Fruit fly (Drosophila melanogaster) whole organism, embryonic: ENCODE measurements around the gene TkR86C.

ENCODE experiments used
- Atf-2 ChIP-seq: fragments of 200-800 bp; sonication (Bioruptor generic); optimal IDR thresholded peaks from 2 replicates; lab custom pipeline; 2016; ENCODE audit warnings: missing biosample characterization, missing genetic modification characterization
- Bteb2 ChIP-seq: fragments of 200-800 bp; sonication (Bioruptor generic); optimal IDR thresholded peaks from 2 replicates; lab custom pipeline; 2016; ENCODE audit warnings: missing biosample characterization, missing genetic modification characterization
- CG10147 ChIP-seq: fragments of 200-800 bp; sonication (Bioruptor generic); optimal IDR thresholded peaks from 2 replicates; lab custom pipeline; 2019; ENCODE audit warnings: missing biosample characterization, mild to moderate bottlenecking, missing genetic modification characterization, moderate library complexity
- CG11085 ChIP-seq: fragments of 200-800 bp; sonication (Bioruptor generic); IDR thresholded peaks from 2 replicates; pipeline ENCODE4 v1.3.6; 2022; ENCODE audit warnings: missing biosample characterization, missing genetic modification characterization
- CG11093 ChIP-seq: fragments of 200-800 bp; sonication (Bioruptor generic); IDR thresholded peaks from 3 replicates; pipeline ENCODE4 v1.3.6; 2022; ENCODE audit warnings: missing biosample characterization, missing genetic modification characterization
- CG12236 ChIP-seq: fragments of 200-800 bp; sonication (Bioruptor generic); optimal IDR thresholded peaks from 2 replicates; lab custom pipeline; 2016; ENCODE audit warnings: missing biosample characterization, missing genetic modification characterization
- CG12299 ChIP-seq: fragments of 200-800 bp; sonication (Bioruptor generic); optimal IDR thresholded peaks from 2 replicates; lab custom pipeline; 2018; ENCODE audit warnings: missing biosample characterization, mild to moderate bottlenecking, missing genetic modification characterization
- CG13775 ChIP-seq: fragments of 200-800 bp; sonication (Bioruptor generic); optimal IDR thresholded peaks from 3 replicates; lab custom pipeline; 2017; ENCODE audit warnings: missing biosample characterization, mild to moderate bottlenecking, missing genetic modification characterization
- CG15073 ChIP-seq: fragments of 200-800 bp; sonication (Bioruptor generic); optimal IDR thresholded peaks from 2 replicates; lab custom pipeline; 2016; ENCODE audit warnings: missing biosample characterization, missing genetic modification characterization
- CG18764 ChIP-seq: fragments of 200-800 bp; sonication (Bioruptor generic); optimal IDR thresholded peaks from 3 replicates; lab custom pipeline; 2016; ENCODE audit warnings: missing biosample characterization, missing genetic modification characterization
- CG2120 ChIP-seq: fragments of 200-800 bp; sonication (Bioruptor generic); optimal IDR thresholded peaks from 3 replicates; lab custom pipeline; 2016; ENCODE audit warnings: missing biosample characterization, missing genetic modification characterization
- CG3065 ChIP-seq: fragments of 200-800 bp; sonication (Bioruptor generic); optimal IDR thresholded peaks from 2 replicates; lab custom pipeline; 2016; ENCODE audit warnings: missing biosample characterization, missing genetic modification characterization
- CG32767 ChIP-seq: fragments of 200-800 bp; sonication (Bioruptor generic); IDR thresholded peaks from 2 replicates; pipeline ENCODE4 v1.3.6; 2022; ENCODE audit warnings: missing biosample characterization, missing genetic modification characterization
- CG4282 ChIP-seq: fragments of 200-800 bp; sonication (Bioruptor generic); optimal IDR thresholded peaks from 2 replicates; lab custom pipeline; 2016; ENCODE audit warnings: missing biosample characterization, missing genetic modification characterization
- CG4617 ChIP-seq: fragments of 200-800 bp; sonication (Bioruptor generic); optimal IDR thresholded peaks from 3 replicates; lab custom pipeline; 2016; ENCODE audit warnings: missing biosample characterization, missing genetic modification characterization, borderline replicate concordance
- CG5245 ChIP-seq: fragments of 200-800 bp; sonication (Bioruptor generic); optimal IDR thresholded peaks from 3 replicates; lab custom pipeline; 2016; ENCODE audit warnings: missing biosample characterization, missing genetic modification characterization
- CG6683 ChIP-seq: fragments of 200-800 bp; sonication (Bioruptor generic); optimal IDR thresholded peaks from 2 replicates; lab custom pipeline; 2017; ENCODE audit warnings: missing biosample characterization, mild to moderate bottlenecking, missing genetic modification characterization, missing genetic modification reagents
- CG6765 ChIP-seq: fragments of 200-800 bp; sonication (Bioruptor generic); optimal IDR thresholded peaks from 3 replicates; lab custom pipeline; 2017; ENCODE audit warnings: missing biosample characterization, mild to moderate bottlenecking, missing genetic modification characterization
- CG7987 ChIP-seq: fragments of 200-800 bp; sonication (Bioruptor generic); optimal IDR thresholded peaks from 2 replicates; lab custom pipeline; 2018; ENCODE audit warnings: missing biosample characterization, mild to moderate bottlenecking, missing genetic modification characterization, moderate library complexity
- CG9727 ChIP-seq: fragments of 200-800 bp; sonication (Bioruptor generic); optimal IDR thresholded peaks from 3 replicates; lab custom pipeline; 2017; ENCODE audit warnings: missing biosample characterization, mild to moderate bottlenecking, missing genetic modification characterization
- CG9876 ChIP-seq: fragments of 200-800 bp; sonication (Bioruptor generic); optimal IDR thresholded peaks from 2 replicates; lab custom pipeline; 2016; ENCODE audit warnings: missing biosample characterization, missing genetic modification characterization
- CkIIα-i1 ChIP-seq: fragments of 200-800 bp; sonication (Bioruptor generic); IDR thresholded peaks from 2 replicates; pipeline ENCODE4 v1.3.6; 2022; ENCODE audit warnings: missing biosample characterization, missing genetic modification characterization
- D19B ChIP-seq: fragments of 200-800 bp; sonication (Bioruptor generic); optimal IDR thresholded peaks from 2 replicates; lab custom pipeline; 2017; ENCODE audit warnings: missing biosample characterization, mild to moderate bottlenecking, missing genetic modification characterization
- Dip2 ChIP-seq: fragments of 200-800 bp; sonication (Bioruptor generic); IDR thresholded peaks from 2 replicates; pipeline ENCODE4 v1.3.6; 2022; ENCODE audit warnings: missing biosample characterization, missing genetic modification characterization
- Ets65A ChIP-seq: fragments of 200-800 bp; sonication (Bioruptor generic); peaks from one replicate; lab custom pipeline; 2016; ENCODE audit warnings: missing biosample characterization, missing genetic modification characterization
- Gug ChIP-seq: fragments of 200-800 bp; sonication (Bioruptor generic); IDR thresholded peaks from 4 replicates; pipeline ENCODE4 v1.3.6; 2022; ENCODE audit warnings: missing biosample characterization, missing genetic modification characterization
- HLH4C ChIP-seq: fragments of 200-800 bp; sonication (Bioruptor generic); IDR thresholded peaks from 3 replicates; pipeline ENCODE4 v1.3.6; 2022; ENCODE audit warnings: missing biosample characterization, missing genetic modification characterization; ENCODE audit not compliant: partially characterized antibody
- HLH54F ChIP-seq: fragments of 200-800 bp; sonication (Bioruptor generic); optimal IDR thresholded peaks from 3 replicates; lab custom pipeline; 2016; ENCODE audit warnings: missing biosample characterization, missing genetic modification characterization
- HmgZ ChIP-seq: fragments of 200-800 bp; sonication (Bioruptor generic); optimal IDR thresholded peaks from 2 replicates; lab custom pipeline; 2018; ENCODE audit warnings: missing biosample characterization, mild to moderate bottlenecking, missing genetic modification characterization
- Pdp1 ChIP-seq, 2 experiments: fragments of 200-800 bp; sonication (Bioruptor generic); optimal IDR thresholded peaks; 3 replicates each; lab custom pipeline; 2016; ENCODE audit warnings: missing biosample characterization in 2 of 2, missing genetic modification characterization in 2 of 2, mild to moderate bottlenecking in 1 of 2, moderate library complexity in 1 of 2
- Ssrp ChIP-seq: fragments of 200-800 bp; sonication (Bioruptor generic); optimal IDR thresholded peaks from 2 replicates; lab custom pipeline; 2018; ENCODE audit warnings: missing biosample characterization, mild to moderate bottlenecking, missing genetic modification characterization, moderate library complexity
- Tbp ChIP-seq: fragments of >200 bp; optimal IDR thresholded peaks from 2 replicates; lab custom pipeline; 2018; ENCODE audit warnings: missing biosample characterization, missing genetic modification characterization
- crc ChIP-seq: fragments of 200-800 bp; sonication (Bioruptor generic); optimal IDR thresholded peaks from 2 replicates; lab custom pipeline; 2016; ENCODE audit warnings: missing biosample characterization, missing genetic modification characterization
- dan ChIP-seq: fragments of 200-800 bp; sonication (Bioruptor generic); IDR thresholded peaks from 2 replicates; pipeline ENCODE4 v1.3.6; 2022; ENCODE audit warnings: missing biosample characterization, missing genetic modification characterization
- emc ChIP-seq: fragments of 200-800 bp; sonication (Bioruptor generic); optimal IDR thresholded peaks from 2 replicates; lab custom pipeline; 2016; ENCODE audit warnings: missing biosample characterization, missing genetic modification characterization
- esg ChIP-seq: fragments of 200-800 bp; sonication (Bioruptor generic); conservative IDR thresholded peaks from 2 replicates; pipeline ENCODE4 v1.3.6; 2022; ENCODE audit warnings: missing biosample characterization, missing genetic modification characterization
- fd96Cb ChIP-seq: fragments of 200-800 bp; sonication (Bioruptor generic); optimal IDR thresholded peaks from 2 replicates; lab custom pipeline; 2018; ENCODE audit warnings: missing biosample characterization, mild to moderate bottlenecking, missing genetic modification characterization, moderate library complexity
- ftz-f1 ChIP-seq: fragments of 200-800 bp; sonication (Bioruptor generic); optimal IDR thresholded peaks from 2 replicates; lab custom pipeline; 2016; ENCODE audit warnings: missing biosample characterization, missing genetic modification characterization
- h ChIP-seq: fragments of >200 bp; optimal IDR thresholded peaks from 2 replicates; lab custom pipeline; 2017
- hbn ChIP-seq: fragments of 200-800 bp; sonication (Bioruptor generic); IDR thresholded peaks from 2 replicates; pipeline ENCODE4 v1.3.6; 2022; ENCODE audit warnings: missing biosample characterization, missing genetic modification characterization; ENCODE audit not compliant: partially characterized antibody
- hth ChIP-seq: fragments of >200 bp; optimal IDR thresholded peaks from 2 replicates; lab custom pipeline; 2017; ENCODE audit warnings: inconsistent platforms
- ken ChIP-seq: fragments of 200-800 bp; sonication (Bioruptor generic); IDR thresholded peaks from 3 replicates; pipeline ENCODE4 v1.3.6; 2022; ENCODE audit warnings: missing biosample characterization, missing genetic modification characterization
- peb ChIP-seq: fragments of 200-800 bp; sonication (Bioruptor generic); IDR thresholded peaks from 2 replicates; pipeline ENCODE4 v1.3.6; 2022; ENCODE audit warnings: missing biosample characterization, missing genetic modification characterization
- phol ChIP-seq: fragments of 200-800 bp; sonication (Bioruptor generic); optimal IDR thresholded peaks from 3 replicates; lab custom pipeline; 2018; ENCODE audit warnings: missing biosample characterization, mild to moderate bottlenecking, missing genetic modification characterization, moderate library complexity
- pita ChIP-seq: fragments of 200-800 bp; sonication (Bioruptor generic); optimal IDR thresholded peaks from 2 replicates; lab custom pipeline; 2017; ENCODE audit warnings: missing biosample characterization, mild to moderate bottlenecking, missing genetic modification characterization
- prd ChIP-seq, 3 experiments: fragments of >200 bp in 2 of 3; fragments of 200-800 bp in 1 of 3; sonication (Bioruptor generic) in 1 of 3; optimal IDR thresholded peaks in 2 of 3; IDR thresholded peaks in 1 of 3; 2 replicates in 2 of 3; 3 replicates in 1 of 3; pipeline versions ENCODE4 v1.3.6 to Lab custom; 2017 to 2022; ENCODE audit warnings: missing biosample characterization in 1 of 3, missing genetic modification characterization in 1 of 3
- rib ChIP-seq: fragments of 200-800 bp; sonication (Bioruptor generic); IDR thresholded peaks from 2 replicates; pipeline ENCODE4 v1.3.6; 2022; ENCODE audit warnings: missing biosample characterization, missing genetic modification characterization
- vvl ChIP-seq: fragments of 200-800 bp; sonication (Bioruptor generic); IDR thresholded peaks from 2 replicates; pipeline ENCODE4 v1.3.6; 2022; ENCODE audit warnings: missing biosample characterization, missing genetic modification characterization
- wdn ChIP-seq: fragments of 200-800 bp; sonication (Bioruptor generic); IDR thresholded peaks from 2 replicates; pipeline ENCODE4 v1.3.6; 2022; ENCODE audit warnings: missing biosample characterization, missing genetic modification characterization
- z ChIP-seq: fragments of 200-800 bp; sonication (Bioruptor generic); IDR thresholded peaks from 3 replicates; pipeline ENCODE4 v1.3.6; 2022; ENCODE audit warnings: missing biosample characterization, missing genetic modification characterization
- zfh2 ChIP-seq: fragments of 200-800 bp; sonication (Bioruptor generic); optimal IDR thresholded peaks from 2 replicates; lab custom pipeline; 2016; ENCODE audit warnings: missing biosample characterization, missing genetic modification characterization

The TkR86C gene

dm6 chr3R:10784058-10784499, 33.1 kb upstream of the TkR86C start, which contains the start of the genes mRpL37 and Rbp1 (continued):
- TF ChIP-seq CkIIα-i1 (GFP tag; lab: Robert Waterston, UW): no peak
- no peak for TF ChIP-seq CG12236 (GFP tag; lab: Kevin White, UChicago)
- peak; percentile 61 for TF ChIP-seq CG5245 (GFP tag; lab: Kevin White, UChicago)
- TF ChIP-seq Pdp1 (GFP tag; optimal IDR thresholded peaks at IDR 0.05; lab: Kevin White, UChicago): peak; percentile 82 to 89
- TF ChIP-seq hth: no peak
- TF ChIP-seq crc (GFP tag; lab: Kevin White, UChicago): no peak
- TF ChIP-seq ftz-f1 (GFP tag; lab: Kevin White, UChicago): no peak
- no peak for TF ChIP-seq CG15073 (GFP tag; lab: Kevin White, UChicago)
- no peak for TF ChIP-seq CG6683 (GFP tag; lab: Kevin White, UChicago)
- no peak for TF ChIP-seq z
- TF ChIP-seq CG12299 (tag; lab: Kevin White, UChicago): peak; percentile 55
- no peak for TF ChIP-seq rib (GFP tag; lab: Robert Waterston, UW)
- peak; percentile 29 for TF ChIP-seq CG6765 (GFP tag; lab: Kevin White, UChicago)
- no peak for TF ChIP-seq CG7987 (GFP tag; lab: Kevin White, UChicago)
- peak; percentile 23 for TF ChIP-seq CG3065 (GFP tag; lab: Kevin White, UChicago)
- TF ChIP-seq Ets65A: peak; percentile 97
- TF ChIP-seq CG32767 (GFP tag; lab: Robert Waterston, UW): 0 out of 2 replicates have a peak, but pooled peaks have one; percentile 27
- peak; percentile 84 for TF ChIP-seq CG4617 (GFP tag; lab: Kevin White, UChicago)
- peak; percentile 59 for TF ChIP-seq fd96Cb
- no peak for TF ChIP-seq emc (GFP tag; lab: Kevin White, UChicago)
- TF ChIP-seq CG2120 (GFP tag; lab: Kevin White, UChicago): peak; percentile 80
- peak; percentile 47 for TF ChIP-seq esg (GFP tag; lab: Robert Waterston, UW)
- TF ChIP-seq CG4282 (GFP tag; lab: Kevin White, UChicago): no peak
- peak; percentile 54 for TF ChIP-seq Bteb2 (GFP tag; lab: Kevin White, UChicago)
- no peak for TF ChIP-seq prd (optimal IDR thresholded peaks at IDR 0.05; lab: Kevin White, UChicago)
- peak; percentile 90 for TF ChIP-seq prd (GFP tag; IDR thresholded peaks at IDR 0.05; lab: Robert Waterston, UW)
- TF ChIP-seq Gug (GFP tag; lab: Robert Waterston, UW): peak; percentile 73; the same call in 3 of the 4 replicates
- peak; percentile 78 for TF ChIP-seq hbn
- TF ChIP-seq CG11085 (GFP tag; lab: Robert Waterston, UW): peak; percentile 27; the same call in 1 of the 2 replicates
- TF ChIP-seq Ssrp (tag; lab: Kevin White, UChicago): peak; percentile 81
- TF ChIP-seq HmgZ (tag; lab: Kevin White, UChicago): peak; percentile 72
- peak; percentile 75 for TF ChIP-seq CG9727 (GFP tag; lab: Kevin White, UChicago)
- TF ChIP-seq CG13775 (GFP tag; lab: Kevin White, UChicago): peak; percentile 82
- TF ChIP-seq CG11093: peak; percentile 80; the same call in 2 of the 3 replicates
- TF ChIP-seq wdn (GFP tag; lab: Robert Waterston, UW): no peak
- peak; percentile 54; the same call in 1 of the 2 replicates for TF ChIP-seq peb (GFP tag; lab: Robert Waterston, UW)
- peak; percentile 86 for TF ChIP-seq CG10147
- peak; percentile 90 for TF ChIP-seq HLH4C (GFP tag; lab: Robert Waterston, UW)
- no peak for TF ChIP-seq h (lab: Kevin White, UChicago)
- TF ChIP-seq pita (GFP tag; lab: Kevin White, UChicago): no peak
- TF ChIP-seq Tbp (GFP tag; lab: Kevin White, UChicago): no peak
- peak; percentile 66 for TF ChIP-seq HLH54F (GFP tag; lab: Kevin White, UChicago)
- peak; percentile 48 for TF ChIP-seq Atf-2
- peak; percentile 89 for TF ChIP-seq phol (tag; lab: Kevin White, UChicago)
- no peak; the same call in 1 of the 2 replicates for TF ChIP-seq vvl (GFP tag; lab: Robert Waterston, UW)
- TF ChIP-seq zfh2: peak; percentile 67
- TF ChIP-seq Dip2 (GFP tag; lab: Robert Waterston, UW): no peak
- TF ChIP-seq ken (GFP tag; lab: Robert Waterston, UW): no peak; the same call in 2 of the 3 replicates
- TF ChIP-seq D19B (GFP tag; lab: Kevin White, UChicago): no peak
- TF ChIP-seq CG18764 (GFP tag; lab: Kevin White, UChicago): peak; percentile 57
- peak; percentile 43; the same call in 1 of the 2 replicates for TF ChIP-seq dan (GFP tag; lab: Robert Waterston, UW)
- no peak for TF ChIP-seq CG9876 (GFP tag; lab: Kevin White, UChicago)
